Worm (Caenorhabditis elegans): ENCODE results near the gene F58B4.7.

- no peak for TF ChIP-seq skn-1 (tag; optimal IDR thresholded peaks at IDR 0.05)
- no peak for TF ChIP-seq jun-1 (tag; optimal IDR thresholded peaks at IDR 0.05)
- TF ChIP-seq mxl-2 (GFP tag; conservative IDR thresholded peaks at IDR 0.05), result no peak
- TF ChIP-seq madf-9 (GFP tag; conservative IDR thresholded peaks at IDR 0.05), result no peak
- TF ChIP-seq nhr-42 (GFP tag; IDR thresholded peaks at IDR 0.05), result no peak
Measured at ce11 chrV:10898107-10898506, 25.0 kb downstream of the F58B4.7 start, which contains the start of gene F32D8.7.
